Worm (Caenorhabditis elegans) whole organism, L3 larva: ENCODE measurements around the gene epg-4.

Experiments
- ceh-28 ChIP-seq: fragments of 150-350 bp; optimal IDR thresholded peaks from 2 replicates; lab custom pipeline; 2014; ENCODE audit warnings: missing biosample characterization, missing genetic modification reagents, missing genetic modification characterization
- hmg-11 ChIP-seq: sonication (generic microtip); optimal IDR thresholded peaks from 2 replicates; lab custom pipeline; 2016; ENCODE audit warnings: missing genetic modification characterization, missing compliant biosample characterization
- jun-1 ChIP-seq: fragments of 150-350 bp; optimal IDR thresholded peaks from 2 replicates; lab custom pipeline; 2014; ENCODE audit warnings: missing biosample characterization, missing genetic modification reagents, missing genetic modification characterization
- lsy-12 ChIP-seq: sonication (generic microtip); optimal IDR thresholded peaks from 2 replicates; lab custom pipeline; 2016; ENCODE audit warnings: mild to moderate bottlenecking, missing genetic modification characterization, missing compliant biosample characterization
- nhr-43 ChIP-seq: sonication (generic microtip); optimal IDR thresholded peaks from 2 replicates; lab custom pipeline; 2016; ENCODE audit warnings: mild to moderate bottlenecking, missing genetic modification characterization, missing compliant biosample characterization; ENCODE audit not compliant: poor library complexity, severe bottlenecking
- nhr-67 ChIP-seq: fragments of 150-350 bp; optimal IDR thresholded peaks from 2 replicates; lab custom pipeline; 2014; ENCODE audit warnings: missing biosample characterization, missing genetic modification characterization
- nhr-76 ChIP-seq: fragments of 150-350 bp; sonication (generic microtip); optimal IDR thresholded peaks from 5 replicates; lab custom pipeline; 2014; ENCODE audit warnings: missing biosample characterization, missing genetic modification characterization
- tbx-2 ChIP-seq: sonication (generic microtip); optimal IDR thresholded peaks from 2 replicates; lab custom pipeline; 2016; ENCODE audit warnings: mild to moderate bottlenecking, missing genetic modification characterization, missing compliant biosample characterization
- unc-39 ChIP-seq: sonication (generic microtip); optimal IDR thresholded peaks from 4 replicates; lab custom pipeline; 2017; ENCODE audit warnings: missing biosample characterization, missing genetic modification characterization

- TF ChIP-seq jun-1 (tag; lab: Kevin White, UChicago), result no peak
- no peak for TF ChIP-seq nhr-67 (tag; lab: Kevin White, UChicago)
- TF ChIP-seq unc-39 (tag; lab: Kevin White, UChicago), result no peak
- TF ChIP-seq hmg-11 (tag; lab: Kevin White, UChicago), result no peak
- TF ChIP-seq ceh-28 (tag; lab: Kevin White, UChicago), result peak; percentile 49
- no peak for TF ChIP-seq nhr-43 (tag; lab: Kevin White, UChicago)
- no peak for TF ChIP-seq tbx-2 (tag; lab: Kevin White, UChicago)
- no peak for TF ChIP-seq nhr-76 (tag; lab: Kevin White, UChicago)
- peak; percentile 5 for TF ChIP-seq lsy-12
Measured at ce11 chrIII:7203130-7203775, 21.3 kb downstream of the epg-4 start.
